Fruit fly (Drosophila melanogaster): ENCODE data around the gene Nedd4.

Nedd4 gene

DNA sequence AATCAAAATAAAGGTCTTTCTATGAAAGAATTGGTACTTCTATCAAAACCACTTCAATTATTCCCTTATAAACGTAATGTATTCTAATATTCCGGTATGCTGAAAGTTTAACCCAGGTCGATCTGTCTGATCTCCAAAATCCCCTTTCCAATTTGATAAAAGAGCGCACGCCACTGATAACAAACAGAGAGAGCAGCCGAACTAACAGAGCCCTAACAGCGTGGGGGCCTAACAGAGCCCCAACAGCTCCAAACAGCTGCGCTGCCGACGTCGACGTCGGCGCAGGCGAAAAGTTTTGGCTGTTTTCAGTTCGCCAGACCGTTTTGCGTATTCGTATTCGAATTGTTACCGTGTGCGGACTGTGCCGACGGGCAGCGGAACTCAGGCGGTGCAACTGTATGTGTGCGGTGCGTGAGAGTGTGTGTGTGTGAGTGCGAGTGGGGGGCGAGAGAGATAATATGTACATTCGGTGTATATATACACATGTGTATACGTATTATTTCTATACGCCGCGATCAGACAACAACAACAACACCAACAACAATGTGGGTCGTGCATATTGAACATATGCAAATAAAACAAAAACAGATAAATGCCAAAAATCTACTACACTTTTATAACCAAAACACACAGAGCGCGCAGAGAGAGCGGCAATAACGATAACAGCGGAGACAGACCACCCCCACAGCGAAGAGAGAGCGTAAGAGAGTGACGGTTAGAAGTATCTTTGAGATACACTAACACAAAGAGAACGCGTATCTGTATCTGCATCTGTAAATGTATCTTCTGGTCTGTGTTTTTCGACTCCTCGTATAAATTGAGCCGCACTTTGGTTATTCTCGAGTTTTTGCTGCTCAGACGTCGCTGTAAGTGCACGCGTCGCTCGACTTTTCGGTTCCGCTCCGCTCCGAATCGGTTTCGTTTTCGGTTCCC lies 42.8 kb upstream of the Nedd4 start, which contains the start of gene Oatp74D (continued):
- no peak for TF ChIP-seq Vsx1 (GFP tag; optimal IDR thresholded peaks at IDR 0.05)
- TF ChIP-seq D (optimal IDR thresholded peaks at IDR 0.05) = no peak
- peak; percentile 63 for TF ChIP-seq D (GFP tag; optimal IDR thresholded peaks at IDR 0.05)
- TF ChIP-seq ato (GFP tag; IDR thresholded peaks at IDR 0.05; ENCODE audit: partially characterized antibody) = no peak
- TF ChIP-seq dysf (GFP tag; IDR thresholded peaks at IDR 0.05) = peak; percentile 9; the same call in 1 of the 3 replicates
- no peak for TF ChIP-seq CG11085 (GFP tag; IDR thresholded peaks at IDR 0.05)
- TF ChIP-seq Fer3 (tag; optimal IDR thresholded peaks at IDR 0.05) = peak; percentile 23
- TF ChIP-seq BEAF-32 (GFP tag; optimal IDR thresholded peaks at IDR 0.05) = no peak
- 0 out of 2 replicates have a peak, but pooled peaks have one; percentile 35 for TF ChIP-seq CG16779 (GFP tag; IDR thresholded peaks at IDR 0.05)
- TF ChIP-seq CG12299 (tag; optimal IDR thresholded peaks at IDR 0.05) = peak; percentile 72
- peak; percentile 42 for TF ChIP-seq bab2 (GFP tag; optimal IDR thresholded peaks at IDR 0.05)
- TF ChIP-seq tup (GFP tag; optimal IDR thresholded peaks at IDR 0.05) = no peak
- TF ChIP-seq crol (GFP tag; IDR thresholded peaks at IDR 0.05) = peak; percentile 47; the same call in 1 of the 2 replicates
- TF ChIP-seq tna (GFP tag; IDR thresholded peaks at IDR 0.05; ENCODE audit: partially characterized antibody) = peak; percentile 37; the same call in 1 of the 2 replicates
- TF ChIP-seq Atf-2 (GFP tag; optimal IDR thresholded peaks at IDR 0.05) = peak; percentile 11
- TF ChIP-seq nerfin-1 (tag; optimal IDR thresholded peaks at IDR 0.05) = peak; percentile 64
- TF ChIP-seq insv (GFP tag; optimal IDR thresholded peaks at IDR 0.05) = peak in 1 of 2 experiments; percentile 61
- no peak for TF ChIP-seq Dp (GFP tag; optimal IDR thresholded peaks at IDR 0.05)
- TF ChIP-seq CG13775 (GFP tag; optimal IDR thresholded peaks at IDR 0.05) = no peak
- no peak for TF ChIP-seq pan (optimal IDR thresholded peaks at IDR 0.05)
- TF ChIP-seq pan (GFP tag; optimal IDR thresholded peaks at IDR 0.05 in 1 of 2, IDR thresholded peaks at IDR 0.05 in 1 of 2) = peak in 1 of 2 experiments; percentile 61
- peak; percentile 39; the same call in 1 of the 2 replicates for TF ChIP-seq CG11696 (GFP tag; IDR thresholded peaks at IDR 0.05)
- TF ChIP-seq NfI (GFP tag; optimal IDR thresholded peaks at IDR 0.05) = peak; percentile 8
- peak; percentile 48 for TF ChIP-seq unpg (GFP tag; optimal IDR thresholded peaks at IDR 0.05)
- peak; percentile 98 for TF ChIP-seq chinmo (GFP tag; IDR thresholded peaks at IDR 0.05; ENCODE audit: partially characterized antibody)
- TF ChIP-seq CG4282 (GFP tag; optimal IDR thresholded peaks at IDR 0.05) = peak; percentile 41
- no peak for TF ChIP-seq Sin3A (optimal IDR thresholded peaks at IDR 0.05)
- peak; percentile 17 for TF ChIP-seq HLH54F (GFP tag; optimal IDR thresholded peaks at IDR 0.05)
- peak; percentile 62; the same call in 1 of the 3 replicates for TF ChIP-seq otp (GFP tag; IDR thresholded peaks at IDR 0.05)
- peak; percentile 55 for TF ChIP-seq CG1529 (GFP tag; optimal IDR thresholded peaks at IDR 0.05)
- no peak for TF ChIP-seq disco-r (GFP tag; optimal IDR thresholded peaks at IDR 0.05)
- TF ChIP-seq CG7928 (GFP tag; optimal IDR thresholded peaks at IDR 0.05) = no peak
- TF ChIP-seq CG13624 (GFP tag; optimal IDR thresholded peaks at IDR 0.05) = peak; percentile 76
- TF ChIP-seq CG6175 (GFP tag; IDR thresholded peaks at IDR 0.05) = peak; percentile 41; the same call in 1 of the 3 replicates
- peak; percentile 33 for TF ChIP-seq CG10431 (GFP tag; optimal IDR thresholded peaks at IDR 0.05)
- peak; percentile 31 for TF ChIP-seq Atf6 (GFP tag; IDR thresholded peaks at IDR 0.05)
- TF ChIP-seq Doc3 (GFP tag; IDR thresholded peaks at IDR 0.05; ENCODE audit: partially characterized antibody) = no peak
- no peak for TF ChIP-seq CkIIα-i1 (GFP tag; IDR thresholded peaks at IDR 0.05)
- TF ChIP-seq lola (GFP tag; optimal IDR thresholded peaks at IDR 0.05) = peak in 2 of 3 experiments; percentile 17 to 31
- TF ChIP-seq croc (GFP tag; conservative IDR thresholded peaks at IDR 0.05) = no peak
- peak; percentile 83 for TF ChIP-seq Med (GFP tag)
- peak; percentile 3 for TF ChIP-seq CG11398 (GFP tag; optimal IDR thresholded peaks at IDR 0.05)
- peak; percentile 16; the same call in 1 of the 2 replicates for TF ChIP-seq sisA (GFP tag; IDR thresholded peaks at IDR 0.05)
- TF ChIP-seq CG11560 (tag; IDR thresholded peaks at IDR 0.05) = no peak
- no peak for TF ChIP-seq CG18476 (GFP tag; optimal IDR thresholded peaks at IDR 0.05)
- peak; percentile 4 for TF ChIP-seq pzg (GFP tag; optimal IDR thresholded peaks at IDR 0.05)
- TF ChIP-seq btn (GFP tag; optimal IDR thresholded peaks at IDR 0.05) = no peak
- no peak for TF ChIP-seq vfl (GFP tag; optimal IDR thresholded peaks at IDR 0.05)
